Worm (Caenorhabditis elegans) whole organism, young adult: Measurements from ENCODE around the gene sma-10.

ENCODE experiments used
- F23B12.7 ChIP-seq: sonication (generic microtip); optimal IDR thresholded peaks from 2 replicates; lab custom pipeline; 2017; ENCODE audit warnings: missing genetic modification characterization, mild to moderate bottlenecking, missing compliant biosample characterization, antibody characterized with exemption, moderate library complexity; ENCODE audit not compliant: insufficient read depth
- F33H1.4 ChIP-seq: fragments of 200-800 bp; sonication (Bioruptor generic); IDR thresholded peaks from 2 replicates; pipeline ENCODE4 v1.3.6; 2022; ENCODE audit warnings: missing genetic modification reagents, missing genetic modification characterization, missing compliant biosample characterization
- F52B5.7 ChIP-seq: sonication (generic microtip); optimal IDR thresholded peaks from 2 replicates; lab custom pipeline; 2016; ENCODE audit warnings: mild to moderate bottlenecking, missing genetic modification characterization, missing compliant biosample characterization
- F55B11.4 ChIP-seq: sonication (generic microtip); optimal IDR thresholded peaks from 2 replicates; lab custom pipeline; 2016; ENCODE audit warnings: missing compliant biosample characterization, missing genetic modification characterization, borderline replicate concordance; ENCODE audit not compliant: insufficient read depth
- F57C9.4 ChIP-seq: sonication (generic microtip); optimal IDR thresholded peaks from 2 replicates; lab custom pipeline; 2017; ENCODE audit warnings: mild to moderate bottlenecking, missing genetic modification characterization, missing compliant biosample characterization
- K11D2.4 ChIP-seq: fragments of 200-800 bp; sonication (Bioruptor generic); IDR thresholded peaks from 2 replicates; pipeline ENCODE4 v1.3.6; 2022; ENCODE audit warnings: missing genetic modification reagents, missing genetic modification characterization, missing compliant biosample characterization
- T07F8.4 ChIP-seq: sonication (generic microtip); optimal IDR thresholded peaks from 2 replicates; lab custom pipeline; 2016; ENCODE audit warnings: mild to moderate bottlenecking, missing genetic modification characterization, moderate library complexity, missing compliant biosample characterization
- Y53F4B.3 ChIP-seq: fragments of 200-800 bp; sonication (Bioruptor generic); IDR thresholded peaks from 2 replicates; pipeline ENCODE4 v1.3.6; 2022; ENCODE audit warnings: missing genetic modification reagents, missing genetic modification characterization, missing compliant biosample characterization
- Y67H2A.10 ChIP-seq: fragments of 200-800 bp; sonication (Bioruptor generic); conservative IDR thresholded peaks from 2 replicates; pipeline ENCODE4 v1.3.6; 2022; ENCODE audit warnings: missing genetic modification reagents, missing genetic modification characterization, missing compliant biosample characterization
- Y79H2A.3 ChIP-seq: fragments of 200-800 bp; sonication (Bioruptor generic); conservative IDR thresholded peaks from 2 replicates; pipeline ENCODE4 v1.3.6; 2022; ENCODE audit warnings: missing genetic modification reagents, missing genetic modification characterization, missing compliant biosample characterization
- ama-1 ChIP-seq, 3 experiments: fragments of 150-350 bp in 1 of 3; sonication (generic microtip) in 2 of 3; optimal IDR thresholded peaks; 2 replicates each; lab custom pipeline; 2014 to 2018; ENCODE audit warnings: missing biosample characterization in 2 of 3, missing genetic modification characterization in 2 of 3, missing genetic modification reagents in 2 of 3
- atf-7 ChIP-seq: sonication (generic microtip); optimal IDR thresholded peaks from 2 replicates; lab custom pipeline; 2017; ENCODE audit warnings: mild to moderate bottlenecking, missing genetic modification characterization, missing compliant biosample characterization
- athp-1 ChIP-seq: sonication (generic microtip); optimal IDR thresholded peaks from 2 replicates; lab custom pipeline; 2017; ENCODE audit warnings: mild to moderate bottlenecking, missing genetic modification characterization, missing compliant biosample characterization
- attf-6 ChIP-seq: fragments of 200-800 bp; sonication (Bioruptor generic); IDR thresholded peaks from 2 replicates; pipeline ENCODE4 v1.3.6; 2022; ENCODE audit warnings: missing genetic modification reagents, missing genetic modification characterization, missing compliant biosample characterization
- bed-1 ChIP-seq: fragments of 200-800 bp; sonication (Bioruptor generic); IDR thresholded peaks from 2 replicates; pipeline ENCODE4 v1.3.6; 2022; ENCODE audit warnings: missing genetic modification reagents, missing genetic modification characterization, missing compliant biosample characterization
- ccch-3 ChIP-seq: fragments of 200-800 bp; sonication (Bioruptor generic); optimal IDR thresholded peaks from 2 replicates; lab custom pipeline; 2018; ENCODE audit warnings: mild to moderate bottlenecking, missing genetic modification characterization, missing compliant biosample characterization
- cebp-1 ChIP-seq, 2 experiments: fragments of 200-800 bp in 1 of 2; sonication (Bioruptor generic) in 1 of 2; sonication (generic microtip) in 1 of 2; IDR thresholded peaks in 1 of 2; optimal IDR thresholded peaks in 1 of 2; 2 replicates each; pipeline versions ENCODE4 v1.3.6 to Lab custom; 2017 to 2022; ENCODE audit warnings: missing compliant biosample characterization in 2 of 2, missing genetic modification characterization in 2 of 2, mild to moderate bottlenecking in 1 of 2, missing genetic modification reagents in 1 of 2, moderate library complexity in 1 of 2
- cebp-2 ChIP-seq: fragments of 200-800 bp; sonication (Bioruptor generic); IDR thresholded peaks from 2 replicates; pipeline ENCODE4 v1.3.6; 2022; ENCODE audit warnings: missing genetic modification characterization, missing compliant biosample characterization
- ceh-58 ChIP-seq: fragments of 200-800 bp; sonication (Bioruptor generic); IDR thresholded peaks from 2 replicates; pipeline ENCODE4 v1.3.6; 2022; ENCODE audit warnings: missing genetic modification characterization, missing compliant biosample characterization
- dpl-1 ChIP-seq: fragments of 150-350 bp; optimal IDR thresholded peaks from 2 replicates; lab custom pipeline; 2014; ENCODE audit warnings: missing biosample characterization, missing genetic modification reagents, missing genetic modification characterization
- efl-1 ChIP-seq: fragments of 150-350 bp; optimal IDR thresholded peaks from 2 replicates; lab custom pipeline; 2014; ENCODE audit warnings: missing biosample characterization, missing genetic modification reagents, missing genetic modification characterization
- ets-4 ChIP-seq: fragments of 200-800 bp; sonication (Bioruptor generic); optimal IDR thresholded peaks from 2 replicates; lab custom pipeline; 2018; ENCODE audit warnings: mild to moderate bottlenecking, missing genetic modification characterization, missing compliant biosample characterization
- gei-17 ChIP-seq: fragments of 200-800 bp; sonication (Bioruptor generic); optimal IDR thresholded peaks from 2 replicates; lab custom pipeline; 2018; ENCODE audit warnings: mild to moderate bottlenecking, missing genetic modification characterization, missing compliant biosample characterization
- him-1 ChIP-seq: sonication (generic microtip); optimal IDR thresholded peaks from 2 replicates; lab custom pipeline; 2016; ENCODE audit warnings: missing genotype, missing genetic modification reagents, missing genetic modification characterization, missing compliant biosample characterization
- hlh-12 ChIP-seq: sonication (generic microtip); optimal IDR thresholded peaks from 2 replicates; lab custom pipeline; 2016; ENCODE audit warnings: missing genetic modification characterization, missing compliant biosample characterization
- hmg-20 ChIP-seq: fragments of 200-800 bp; sonication (Bioruptor generic); IDR thresholded peaks from 2 replicates; pipeline ENCODE4 v1.3.6; 2022; ENCODE audit warnings: missing genetic modification reagents, missing genetic modification characterization, missing compliant biosample characterization
- hrde-1 ChIP-seq: sonication (generic microtip); optimal IDR thresholded peaks from 2 replicates; lab custom pipeline; 2016; ENCODE audit warnings: missing genetic modification characterization, mild to moderate bottlenecking, missing compliant biosample characterization, moderate library complexity, missing genotype, missing genetic modification reagents, borderline replicate concordance
- hsf-1 ChIP-seq: fragments of 200-800 bp; sonication (Bioruptor generic); IDR thresholded peaks from 2 replicates; pipeline ENCODE4 v1.3.6; 2022; ENCODE audit warnings: missing genetic modification reagents, missing genetic modification characterization, missing compliant biosample characterization
- lin-40 ChIP-seq: sonication (generic microtip); optimal IDR thresholded peaks from 2 replicates; lab custom pipeline; 2016; ENCODE audit warnings: missing genetic modification characterization, mild to moderate bottlenecking, missing compliant biosample characterization, missing genotype, missing genetic modification reagents
- lin-54 ChIP-seq: fragments of 200-800 bp; sonication (Bioruptor generic); optimal IDR thresholded peaks from 2 replicates; lab custom pipeline; 2018; ENCODE audit warnings: mild to moderate bottlenecking, missing genetic modification characterization, missing compliant biosample characterization
- madf-10 ChIP-seq: sonication (generic microtip); optimal IDR thresholded peaks from 2 replicates; lab custom pipeline; 2016; ENCODE audit warnings: mild to moderate bottlenecking, missing genetic modification characterization, missing compliant biosample characterization
- mes-4 ChIP-seq: sonication (generic microtip); optimal IDR thresholded peaks from 2 replicates; lab custom pipeline; 2016; ENCODE audit warnings: missing genotype, missing genetic modification characterization, missing compliant biosample characterization
- nfya-1 ChIP-seq: sonication (generic microtip); optimal IDR thresholded peaks from 2 replicates; lab custom pipeline; 2017; ENCODE audit warnings: antibody characterized with exemption, missing compliant biosample characterization, missing genetic modification characterization, borderline replicate concordance; ENCODE audit not compliant: insufficient read depth
- nhr-179 ChIP-seq: sonication (generic microtip); optimal IDR thresholded peaks from 2 replicates; lab custom pipeline; 2016; ENCODE audit warnings: mild to moderate bottlenecking, missing genetic modification characterization, missing compliant biosample characterization
- nhr-80 ChIP-seq: sonication (generic microtip); optimal IDR thresholded peaks from 2 replicates; lab custom pipeline; 2016; ENCODE audit warnings: missing genetic modification characterization, missing compliant biosample characterization
- pbrm-1 ChIP-seq: fragments of 200-800 bp; sonication (Bioruptor generic); IDR thresholded peaks from 2 replicates; pipeline ENCODE4 v1.3.6; 2022; ENCODE audit warnings: missing genetic modification reagents, missing genetic modification characterization, missing compliant biosample characterization
- pha-4 ChIP-seq: fragments of 150-350 bp; sonication (generic microtip); optimal IDR thresholded peaks from 2 replicates; lab custom pipeline; 2014; ENCODE audit warnings: missing biosample characterization, missing genetic modification reagents, missing genetic modification characterization
- rcor-1 ChIP-seq: fragments of 200-800 bp; sonication (Bioruptor generic); IDR thresholded peaks from 2 replicates; pipeline ENCODE4 v1.3.6; 2022; ENCODE audit warnings: missing genetic modification reagents, missing genetic modification characterization, missing compliant biosample characterization
- rec-8 ChIP-seq, 2 experiments: sonication (generic microtip); optimal IDR thresholded peaks; 2 replicates each; lab custom pipeline; 2016; ENCODE audit warnings: mild to moderate bottlenecking in 2 of 2, missing genetic modification characterization in 2 of 2, missing genetic modification reagents in 2 of 2, missing genotype in 2 of 2, missing biosample characterization in 1 of 2, missing compliant biosample characterization in 1 of 2, moderate library complexity in 1 of 2
- repo-1 ChIP-seq: sonication (generic microtip); optimal IDR thresholded peaks from 2 replicates; lab custom pipeline; 2017; ENCODE audit warnings: mild to moderate bottlenecking, missing genetic modification characterization, missing compliant biosample characterization
- snpc-1.1 ChIP-seq: sonication (generic microtip); optimal IDR thresholded peaks from 2 replicates; lab custom pipeline; 2017; ENCODE audit warnings: missing genetic modification characterization, mild to moderate bottlenecking, missing compliant biosample characterization, antibody characterized with exemption, moderate library complexity, missing genotype, missing genetic modification reagents; ENCODE audit not compliant: insufficient read depth
- snpc-1.3 ChIP-seq: sonication (generic microtip); optimal IDR thresholded peaks from 2 replicates; lab custom pipeline; 2017; ENCODE audit warnings: missing genetic modification characterization, mild to moderate bottlenecking, missing compliant biosample characterization, antibody characterized with exemption, moderate library complexity, missing genotype, missing genetic modification reagents; ENCODE audit not compliant: insufficient read depth
- snpc-4 ChIP-seq, 5 experiments: fragments of 150-350 bp in 1 of 5; sonication (generic microtip) in 4 of 5; optimal IDR thresholded peaks; 2 replicates each; lab custom pipeline; 2014 to 2018; ENCODE audit warnings: missing genetic modification characterization in 5 of 5, missing biosample characterization in 3 of 5, antibody characterized with exemption in 2 of 5, mild to moderate bottlenecking in 2 of 5, missing compliant biosample characterization in 2 of 5, missing genotype in 2 of 5, moderate library complexity in 2 of 5, missing genetic modification reagents in 1 of 5
- tbp1 ChIP-seq: fragments of 200-800 bp; sonication (Bioruptor generic); optimal IDR thresholded peaks from 2 replicates; lab custom pipeline; 2018; ENCODE audit warnings: mild to moderate bottlenecking, missing genetic modification characterization, missing compliant biosample characterization
- unc-130 ChIP-seq: sonication (generic microtip); optimal IDR thresholded peaks from 2 replicates; lab custom pipeline; 2016; ENCODE audit warnings: missing genetic modification reagents, missing genetic modification characterization, missing compliant biosample characterization
- ztf-22 ChIP-seq: fragments of 200-800 bp; sonication (Bioruptor generic); optimal IDR thresholded peaks from 2 replicates; lab custom pipeline; 2018; ENCODE audit warnings: mild to moderate bottlenecking, missing genetic modification characterization, moderate library complexity, missing compliant biosample characterization
- ztf-28 ChIP-seq: fragments of 200-800 bp; sonication (Bioruptor generic); IDR thresholded peaks from 2 replicates; pipeline ENCODE4 v1.3.6; 2022; ENCODE audit warnings: missing genetic modification reagents, missing genetic modification characterization, missing compliant biosample characterization

The sma-10 gene

DNA sequence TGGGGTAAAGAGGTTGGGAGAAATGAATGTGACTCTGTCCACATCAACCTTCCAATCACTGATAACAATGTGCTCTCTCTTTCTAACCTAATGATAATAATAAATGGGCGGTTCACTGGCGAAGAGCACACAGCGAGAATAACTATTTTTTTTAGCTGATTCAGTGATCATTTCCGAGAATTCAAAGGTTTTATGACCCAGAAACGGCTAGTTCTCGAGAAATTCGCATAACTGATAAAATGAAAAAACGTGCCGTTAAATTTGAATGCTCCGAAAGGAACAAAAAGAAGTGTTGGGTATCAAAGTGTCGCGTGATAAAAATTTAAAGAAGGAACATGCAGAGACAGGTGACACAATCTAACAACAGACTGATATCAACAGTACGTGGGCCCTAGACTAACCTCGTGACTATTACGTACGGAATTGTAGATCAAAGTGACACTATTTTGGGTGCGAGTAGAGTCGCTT lies 21.5 kb downstream of the sma-10 start (continued):
- TF ChIP-seq T07F8.4 (tag; lab: Kevin White, UChicago) (no peak), ztf-22 (GFP tag; lab: Kevin White, UChicago) (no peak), snpc-1.3 (no peak), him-1 (tag; lab: Kevin White, UChicago) (no peak), mes-4 (tag; lab: Kevin White, UChicago) (no peak), ztf-28 (GFP tag; lab: Robert Waterston, UW) (no peak), rec-8 (tag; optimal IDR thresholded peaks at IDR 0.05; lab: Kevin White, UChicago) (no peak), snpc-1.1 (no peak), dpl-1 (no peak), pbrm-1 (GFP tag; lab: Robert Waterston, UW) (no peak), lin-40 (tag; lab: Kevin White, UChicago) (no peak), hsf-1 (GFP tag; lab: Robert Waterston, UW) (no peak), nhr-80 (tag; lab: Kevin White, UChicago) (peak; percentile 95), Y53F4B.3 (no peak), attf-6 (GFP tag; lab: Robert Waterston, UW) (no peak), cebp-1 (GFP tag; IDR thresholded peaks at IDR 0.05; lab: Robert Waterston, UW) (no peak), cebp-1 (tag; optimal IDR thresholded peaks at IDR 0.05; lab: Kevin White, UChicago) (peak; percentile 33), cebp-2 (GFP tag; lab: Robert Waterston, UW) (no peak), efl-1 (GFP tag; lab: Kevin White, UChicago) (no peak), hlh-12 (tag; lab: Kevin White, UChicago) (no peak), repo-1 (no peak), madf-10 (tag; lab: Kevin White, UChicago) (peak; percentile 62), nhr-179 (tag; lab: Kevin White, UChicago) (no peak), ets-4 (GFP tag; lab: Kevin White, UChicago) (no peak), hmg-20 (GFP tag; lab: Robert Waterston, UW) (no peak), pha-4 (tag; lab: Kevin White, UChicago) (no peak), atf-7 (tag; lab: Kevin White, UChicago) (peak; percentile 77), F23B12.7 (tag; lab: Kevin White, UChicago) (no peak), gei-17 (no peak), K11D2.4 (GFP tag; lab: Robert Waterston, UW) (no peak), ama-1 (optimal IDR thresholded peaks at IDR 0.05; lab: Kevin White, UChicago) (no peak), ama-1 (GFP tag; optimal IDR thresholded peaks at IDR 0.05; lab: Kevin White, UChicago) (no peak), ccch-3 (no peak), Y79H2A.3 (GFP tag; lab: Robert Waterston, UW) (no peak), F52B5.7 (no peak), lin-54 (GFP tag; lab: Kevin White, UChicago) (peak; percentile 16), F33H1.4 (GFP tag; lab: Robert Waterston, UW) (no peak), bed-1 (GFP tag; lab: Robert Waterston, UW) (no peak), hrde-1 (tag; lab: Kevin White, UChicago) (no peak), F57C9.4 (tag; lab: Kevin White, UChicago) (no peak), athp-1 (no peak), unc-130 (GFP tag; lab: Kevin White, UChicago) (no peak), rcor-1 (no peak), Y67H2A.10 (GFP tag; lab: Robert Waterston, UW) (no peak), F55B11.4 (tag; lab: Kevin White, UChicago) (no peak), ceh-58 (no peak), snpc-4 (GFP tag; optimal IDR thresholded peaks at IDR 0.05; lab: Kevin White, UChicago) (no peak), snpc-4 (tag; optimal IDR thresholded peaks at IDR 0.05; lab: Kevin White, UChicago) (peak in 1 of 4 experiments; percentile 10), nfya-1 (tag; lab: Kevin White, UChicago) (no peak), tbp1 (GFP tag; lab: Kevin White, UChicago) (peak; percentile 33)
